Worm (Caenorhabditis elegans) whole organism, L2 larva: ENCODE measurements around the gene nhr-241.

Source experiments
- C34F6.9 ChIP-seq: fragments of 150-350 bp; optimal IDR thresholded peaks from 2 replicates; lab custom pipeline; 2014; ENCODE audit warnings: missing biosample characterization, missing genetic modification characterization
- F13H6.1 ChIP-seq: sonication (generic microtip); optimal IDR thresholded peaks from 2 replicates; lab custom pipeline; 2016; ENCODE audit warnings: missing genetic modification characterization, missing compliant biosample characterization
- Y55F3AM.14 ChIP-seq: fragments of 200-800 bp; sonication (Bioruptor generic); optimal IDR thresholded peaks from 2 replicates; lab custom pipeline; 2018; ENCODE audit warnings: mild to moderate bottlenecking, missing genetic modification characterization, missing compliant biosample characterization
- ZK546.5 ChIP-seq: sonication (generic microtip); optimal IDR thresholded peaks from 2 replicates; lab custom pipeline; 2017; ENCODE audit warnings: missing biosample characterization, missing genetic modification characterization
- alr-1 ChIP-seq: fragments of 150-350 bp; optimal IDR thresholded peaks from 2 replicates; lab custom pipeline; 2014; ENCODE audit warnings: missing biosample characterization, missing genetic modification characterization
- aly-2 ChIP-seq: fragments of 150-350 bp; optimal IDR thresholded peaks from 2 replicates; lab custom pipeline; 2014; ENCODE audit warnings: missing biosample characterization, missing genetic modification characterization
- ama-1 ChIP-seq: fragments of 150-350 bp; optimal IDR thresholded peaks from 2 replicates; lab custom pipeline; 2018; ENCODE audit warnings: inconsistent platforms
- blmp-1 ChIP-seq: sonication (generic microtip); optimal IDR thresholded peaks from 2 replicates; lab custom pipeline; 2017; ENCODE audit warnings: missing genetic modification characterization, mild to moderate bottlenecking, missing compliant biosample characterization, antibody characterized with exemption, moderate library complexity; ENCODE audit not compliant: insufficient read depth
- crh-2 ChIP-seq: sonication (generic microtip); optimal IDR thresholded peaks from 2 replicates; lab custom pipeline; 2017; ENCODE audit warnings: missing biosample characterization, missing genetic modification characterization
- dmd-4 ChIP-seq: sonication (generic microtip); optimal IDR thresholded peaks from 2 replicates; lab custom pipeline; 2017; ENCODE audit warnings: missing biosample characterization, missing genetic modification characterization
- egl-27 ChIP-seq: sonication (generic microtip); optimal IDR thresholded peaks from 3 replicates; lab custom pipeline; 2017; ENCODE audit warnings: missing biosample characterization, missing genetic modification reagents, missing genetic modification characterization
- elt-1 ChIP-seq: fragments of 150-350 bp; optimal IDR thresholded peaks from 2 replicates; lab custom pipeline; 2014; ENCODE audit warnings: missing biosample characterization, missing genetic modification characterization
- elt-3 ChIP-seq: sonication (generic microtip); optimal IDR thresholded peaks from 2 replicates; lab custom pipeline; 2017; ENCODE audit warnings: missing biosample characterization, missing genetic modification characterization
- fos-1 ChIP-seq: fragments of 150-350 bp; optimal IDR thresholded peaks from 2 replicates; lab custom pipeline; 2014; ENCODE audit warnings: missing biosample characterization, missing genetic modification characterization
- lin-11 ChIP-seq: fragments of 150-350 bp; sonication (generic microtip); optimal IDR thresholded peaks from 2 replicates; lab custom pipeline; 2014; ENCODE audit warnings: missing biosample characterization, missing genetic modification characterization, inconsistent platforms, mixed read lengths
- lin-13 ChIP-seq: fragments of 150-350 bp; optimal IDR thresholded peaks from 2 replicates; lab custom pipeline; 2014; ENCODE audit warnings: missing biosample characterization, missing genetic modification reagents, missing genetic modification characterization
- lin-39 ChIP-seq: fragments of 150-350 bp; optimal IDR thresholded peaks from 2 replicates; lab custom pipeline; 2014; ENCODE audit warnings: missing biosample characterization, missing genetic modification reagents, missing genetic modification characterization
- lsy-2 ChIP-seq, 2 experiments: fragments of 150-350 bp in 1 of 2; sonication (generic microtip) in 1 of 2; optimal IDR thresholded peaks; 2 replicates each; lab custom pipeline; 2014 to 2017; ENCODE audit warnings: missing biosample characterization in 2 of 2, missing genetic modification characterization in 2 of 2
- mbf-1 ChIP-seq: sonication (generic microtip); optimal IDR thresholded peaks from 2 replicates; lab custom pipeline; 2017; ENCODE audit warnings: missing biosample characterization, missing genetic modification characterization
- mdl-1 ChIP-seq, 2 experiments: fragments of 150-350 bp in 1 of 2; sonication (generic microtip) in 1 of 2; optimal IDR thresholded peaks; 2 replicates each; lab custom pipeline; 2017; ENCODE audit warnings: missing biosample characterization in 2 of 2, missing genetic modification characterization in 2 of 2
- nhr-11 ChIP-seq: fragments of 150-350 bp; optimal IDR thresholded peaks from 2 replicates; lab custom pipeline; 2014; ENCODE audit warnings: missing biosample characterization, missing genetic modification characterization
- nhr-12 ChIP-seq: fragments of 150-350 bp; optimal IDR thresholded peaks from 2 replicates; lab custom pipeline; 2014; ENCODE audit warnings: missing biosample characterization, missing genetic modification characterization
- nhr-129 ChIP-seq: fragments of 150-350 bp; optimal IDR thresholded peaks from 2 replicates; lab custom pipeline; 2014; ENCODE audit warnings: missing biosample characterization, missing genetic modification characterization
- nhr-21 ChIP-seq: fragments of 150-350 bp; optimal IDR thresholded peaks from 2 replicates; lab custom pipeline; 2014; ENCODE audit warnings: missing biosample characterization, missing genetic modification characterization
- nhr-23 ChIP-seq: fragments of 150-350 bp; optimal IDR thresholded peaks from 2 replicates; lab custom pipeline; 2014; ENCODE audit warnings: missing biosample characterization, missing genetic modification reagents, missing genetic modification characterization
- nhr-237 ChIP-seq: fragments of 150-350 bp; optimal IDR thresholded peaks from 2 replicates; lab custom pipeline; 2014; ENCODE audit warnings: missing biosample characterization, missing genetic modification characterization
- nhr-25 ChIP-seq: fragments of 150-350 bp; sonication (generic microtip); optimal IDR thresholded peaks from 3 replicates; lab custom pipeline; 2014; ENCODE audit warnings: missing biosample characterization, missing genetic modification characterization
- nhr-6 ChIP-seq: fragments of 150-350 bp; optimal IDR thresholded peaks from 2 replicates; lab custom pipeline; 2014; ENCODE audit warnings: missing biosample characterization, missing genetic modification characterization
- nhr-77 ChIP-seq: fragments of 150-350 bp; optimal IDR thresholded peaks from 2 replicates; lab custom pipeline; 2014; ENCODE audit warnings: missing biosample characterization, missing genetic modification characterization
- peb-1 ChIP-seq: fragments of 150-350 bp; optimal IDR thresholded peaks from 2 replicates; lab custom pipeline; 2014; ENCODE audit warnings: missing biosample characterization, missing genetic modification characterization
- sem-4 ChIP-seq: fragments of 150-350 bp; optimal IDR thresholded peaks from 2 replicates; lab custom pipeline; 2014; ENCODE audit warnings: missing biosample characterization, missing genetic modification reagents, missing genetic modification characterization
- skn-1 ChIP-seq: sonication (generic microtip); optimal IDR thresholded peaks from 2 replicates; lab custom pipeline; 2017; ENCODE audit warnings: missing biosample characterization, missing genetic modification characterization
- sma-3 ChIP-seq: sonication (generic microtip); optimal IDR thresholded peaks from 2 replicates; lab custom pipeline; 2016; ENCODE audit warnings: missing genetic modification reagents, missing genetic modification characterization, missing compliant biosample characterization
- sma-9 ChIP-seq, 2 experiments: fragments of 150-350 bp in 1 of 2; sonication (generic microtip) in 1 of 2; optimal IDR thresholded peaks; 2 replicates each; lab custom pipeline; 2014 to 2016; ENCODE audit warnings: missing genetic modification characterization in 2 of 2, mild to moderate bottlenecking in 1 of 2, missing biosample characterization in 1 of 2, missing compliant biosample characterization in 1 of 2, missing genetic modification reagents in 1 of 2, moderate library complexity in 1 of 2
- snpc-4 ChIP-seq: fragments of 150-350 bp; optimal IDR thresholded peaks from 2 replicates; lab custom pipeline; 2014; ENCODE audit warnings: missing biosample characterization, missing genetic modification characterization
- unc-39 ChIP-seq: fragments of 150-350 bp; optimal IDR thresholded peaks from 2 replicates; lab custom pipeline; 2014; ENCODE audit warnings: missing biosample characterization, missing genetic modification characterization
- unc-55 ChIP-seq: fragments of 150-350 bp; sonication (generic microtip); optimal IDR thresholded peaks from 3 replicates; lab custom pipeline; 2014; ENCODE audit warnings: missing biosample characterization, missing genetic modification reagents, missing genetic modification characterization
- unc-62 ChIP-seq: fragments of 150-350 bp; optimal IDR thresholded peaks from 2 replicates; lab custom pipeline; 2014; ENCODE audit warnings: missing biosample characterization, missing genetic modification reagents, missing genetic modification characterization
- zag-1 ChIP-seq: fragments of 150-350 bp; optimal IDR thresholded peaks from 2 replicates; lab custom pipeline; 2014; ENCODE audit warnings: missing biosample characterization, missing genetic modification characterization
- ztf-1 ChIP-seq: fragments of 200-800 bp; sonication (Bioruptor generic); conservative IDR thresholded peaks from 2 replicates; pipeline ENCODE4 v1.3.6; 2022; ENCODE audit warnings: missing genetic modification characterization, missing compliant biosample characterization
- ztf-11 ChIP-seq: sonication (generic microtip); optimal IDR thresholded peaks from 2 replicates; lab custom pipeline; 2017; ENCODE audit warnings: missing biosample characterization, missing genetic modification characterization
- ztf-4 ChIP-seq: fragments of 150-350 bp; optimal IDR thresholded peaks from 2 replicates; lab custom pipeline; 2014; ENCODE audit warnings: missing biosample characterization, missing genetic modification characterization

nhr-241 gene

ce11 chrV:18684455-18684987 lies 14.7 kb upstream of the nhr-241 start, which contains the start of gene Y69H2.17:
TSS of gene Y69H2.17 (plus strand) at chrV:18684937.
- TF ChIP-seq lin-39 (tag; lab: Kevin White, UChicago): no peak
- TF ChIP-seq blmp-1: no peak
- no peak for TF ChIP-seq unc-62
- TF ChIP-seq nhr-6 (tag; lab: Kevin White, UChicago): no peak
- no peak for TF ChIP-seq unc-55 (GFP tag; lab: Kevin White, UChicago)
- no peak for TF ChIP-seq ztf-4

- no peak for TF ChIP-seq mdl-1 (tag; optimal IDR thresholded peaks at IDR 0.05; lab: Kevin White, UChicago)
- no peak for TF ChIP-seq nhr-12 (tag; lab: Kevin White, UChicago)
- TF ChIP-seq egl-27: no peak
- TF ChIP-seq fos-1 (tag; lab: Kevin White, UChicago): no peak
- no peak for TF ChIP-seq F13H6.1 (tag; lab: Kevin White, UChicago)
- TF ChIP-seq skn-1 (tag; lab: Kevin White, UChicago): no peak
- TF ChIP-seq dmd-4: no peak
Observed at ce11 chrV:18687361-18687760, 11.9 kb upstream of the nhr-241 start.

ce11 chrV:18689681-18690080 lies 9.6 kb upstream of the nhr-241 start, which contains the start of the genes ubc-19 and Y69H2.7:
TSS of gene ubc-19 (minus strand) at chrV:18689762.
TSS of gene Y69H2.7 (plus strand) at chrV:18689989.
- peak; percentile 35 for TF ChIP-seq unc-55 (GFP tag; lab: Kevin White, UChicago)
- peak; percentile 47 for TF ChIP-seq lin-13
- no peak for TF ChIP-seq aly-2 (tag; lab: Kevin White, UChicago)
- TF ChIP-seq nhr-77 (tag; lab: Kevin White, UChicago): no peak
- TF ChIP-seq nhr-12 (tag; lab: Kevin White, UChicago): no peak
- no peak for TF ChIP-seq lin-11 (tag; lab: Kevin White, UChicago)
- TF ChIP-seq ztf-11 (tag; lab: Kevin White, UChicago): no peak
- no peak for TF ChIP-seq sem-4 (tag; lab: Kevin White, UChicago)
- TF ChIP-seq C34F6.9 (tag; lab: Kevin White, UChicago): peak; percentile 5
- no peak for TF ChIP-seq zag-1 (tag; lab: Kevin White, UChicago)
- no peak for TF ChIP-seq elt-3 (tag; lab: Kevin White, UChicago)
- TF ChIP-seq unc-39 (tag; lab: Kevin White, UChicago): no peak
- TF ChIP-seq mbf-1 (tag; lab: Kevin White, UChicago): no peak
- no peak for TF ChIP-seq sma-9 (GFP tag; optimal IDR thresholded peaks at IDR 0.05; lab: Kevin White, UChicago)
- TF ChIP-seq sma-9 (tag; optimal IDR thresholded peaks at IDR 0.05; lab: Kevin White, UChicago): no peak
- no peak for TF ChIP-seq unc-62
- TF ChIP-seq nhr-129 (tag; lab: Kevin White, UChicago): no peak
- TF ChIP-seq ztf-1 (GFP tag; lab: Robert Waterston, UW): no peak
- no peak for TF ChIP-seq peb-1 (tag; lab: Kevin White, UChicago)
- no peak for TF ChIP-seq alr-1
- no peak for TF ChIP-seq snpc-4
- no peak for TF ChIP-seq skn-1 (tag; lab: Kevin White, UChicago)
- peak; percentile 22 to 50 for TF ChIP-seq lsy-2 (tag; optimal IDR thresholded peaks at IDR 0.05; lab: Kevin White, UChicago)
- no peak for TF ChIP-seq elt-1 (tag; lab: Kevin White, UChicago)
- no peak for TF ChIP-seq ama-1 (lab: Kevin White, UChicago)
- no peak for TF ChIP-seq nhr-237 (tag; lab: Kevin White, UChicago)
- no peak for TF ChIP-seq ztf-4
- TF ChIP-seq crh-2: no peak
- TF ChIP-seq lin-39 (tag; lab: Kevin White, UChicago): no peak
- no peak for TF ChIP-seq F13H6.1 (tag; lab: Kevin White, UChicago)
- no peak for TF ChIP-seq nhr-21 (tag; lab: Kevin White, UChicago)
- TF ChIP-seq nhr-25: no peak

ce11 chrV:18695469-18695868 lies 3.8 kb upstream of the nhr-241 start:
- no peak for TF ChIP-seq egl-27
- no peak for TF ChIP-seq lsy-2 (tag; optimal IDR thresholded peaks at IDR 0.05; lab: Kevin White, UChicago)
- TF ChIP-seq fos-1 (tag; lab: Kevin White, UChicago): no peak
- no peak for TF ChIP-seq aly-2 (tag; lab: Kevin White, UChicago)
- no peak for TF ChIP-seq lin-11 (tag; lab: Kevin White, UChicago)
- TF ChIP-seq nhr-23: no peak
- no peak for TF ChIP-seq nhr-12 (tag; lab: Kevin White, UChicago)
- TF ChIP-seq sma-9 (GFP tag; optimal IDR thresholded peaks at IDR 0.05; lab: Kevin White, UChicago): no peak
- TF ChIP-seq sma-9 (tag; optimal IDR thresholded peaks at IDR 0.05; lab: Kevin White, UChicago): no peak
- TF ChIP-seq ZK546.5 (tag; lab: Kevin White, UChicago): no peak
- TF ChIP-seq Y55F3AM.14 (GFP tag; lab: Kevin White, UChicago): no peak
- TF ChIP-seq nhr-11 (tag; lab: Kevin White, UChicago): no peak
- TF ChIP-seq mdl-1 (tag; optimal IDR thresholded peaks at IDR 0.05; lab: Kevin White, UChicago): no peak
- no peak for TF ChIP-seq sma-3
- no peak for TF ChIP-seq alr-1
- no peak for TF ChIP-seq lin-39 (tag; lab: Kevin White, UChicago)
- no peak for TF ChIP-seq unc-55 (GFP tag; lab: Kevin White, UChicago)
- no peak for TF ChIP-seq ztf-4
- TF ChIP-seq nhr-237 (tag; lab: Kevin White, UChicago): no peak
- TF ChIP-seq skn-1 (tag; lab: Kevin White, UChicago): no peak
- no peak for TF ChIP-seq ama-1 (lab: Kevin White, UChicago)
